Worm (Caenorhabditis elegans): Measurements from ENCODE around the gene F20D6.8.

ce11 chrV:8168219-8168962, at the start of gene F20D6.8:
- no peak for TF ChIP-seq skn-1 (tag; optimal IDR thresholded peaks at IDR 0.05)
- TF ChIP-seq ceh-82 (tag; optimal IDR thresholded peaks at IDR 0.05) = no peak
- TF ChIP-seq egl-27 (tag; optimal IDR thresholded peaks at IDR 0.05) = no peak
- no peak for TF ChIP-seq ama-1 (optimal IDR thresholded peaks at IDR 0.05)
- TF ChIP-seq lin-13 (GFP tag; optimal IDR thresholded peaks at IDR 0.05) = no peak
- TF ChIP-seq zag-1 (tag; optimal IDR thresholded peaks at IDR 0.05) = no peak
- no peak for TF ChIP-seq lin-39 (tag; optimal IDR thresholded peaks at IDR 0.05)
- TF ChIP-seq ztf-4 (tag; optimal IDR thresholded peaks at IDR 0.05) = no peak
- TF ChIP-seq aly-2 (tag; optimal IDR thresholded peaks at IDR 0.05) = no peak
- TF ChIP-seq alr-1 (tag; optimal IDR thresholded peaks at IDR 0.05) = no peak
- TF ChIP-seq snpc-4 (tag; optimal IDR thresholded peaks at IDR 0.05) = no peak
- TF ChIP-seq sma-3 (GFP tag; optimal IDR thresholded peaks at IDR 0.05) = no peak
- no peak for TF ChIP-seq nhr-77 (tag; optimal IDR thresholded peaks at IDR 0.05)
- TF ChIP-seq mbf-1 (tag; optimal IDR thresholded peaks at IDR 0.05) = no peak
